Worm (Caenorhabditis elegans) whole organism, L3 larva: ENCODE results near the gene W10D9.3.

Experiments
- ZK546.5 ChIP-seq: sonication (generic microtip); optimal IDR thresholded peaks from 2 replicates; lab custom pipeline; 2017; ENCODE audit warnings: missing biosample characterization, missing genetic modification characterization
- aly-2 ChIP-seq: fragments of 150-350 bp; optimal IDR thresholded peaks from 2 replicates; lab custom pipeline; 2014; ENCODE audit warnings: missing biosample characterization, missing genetic modification characterization
- elt-2 ChIP-seq: sonication (generic microtip); optimal IDR thresholded peaks from 2 replicates; lab custom pipeline; 2016; ENCODE audit warnings: missing genetic modification reagents, mild to moderate bottlenecking, missing genetic modification characterization, missing compliant biosample characterization
- lin-15B ChIP-seq: fragments of 150-350 bp; optimal IDR thresholded peaks from 2 replicates; lab custom pipeline; 2014; ENCODE audit warnings: missing biosample characterization, missing genetic modification characterization
- ztf-11 ChIP-seq: fragments of 150-350 bp; optimal IDR thresholded peaks from 2 replicates; lab custom pipeline; 2014; ENCODE audit warnings: missing biosample characterization, missing genetic modification characterization

DNA sequence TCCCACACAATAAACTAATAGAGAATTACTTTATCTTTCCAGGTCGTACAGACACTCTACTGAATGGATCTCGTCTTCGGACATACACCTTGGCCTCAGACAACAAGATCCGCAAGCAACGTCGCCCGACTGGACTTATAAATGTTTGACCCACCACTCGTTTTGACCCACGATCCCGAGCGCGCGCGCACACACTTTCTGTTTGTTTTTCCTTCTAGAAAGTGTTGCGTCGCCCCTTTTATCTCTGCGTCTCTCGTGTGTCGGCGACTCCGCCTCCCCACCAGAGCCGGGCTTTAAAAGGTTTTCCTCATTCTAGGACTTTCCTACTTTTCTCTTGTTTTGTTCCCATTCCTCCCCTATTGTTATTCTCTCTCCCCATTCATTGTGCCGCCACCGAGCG is 23.5 kb downstream of the W10D9.3 start:
- TF ChIP-seq elt-2: no peak
- no peak for TF ChIP-seq ztf-11
- TF ChIP-seq aly-2 (tag; lab: Kevin White, UChicago): no peak
- TF ChIP-seq lin-15B (tag; lab: Kevin White, UChicago): no peak
- no peak for TF ChIP-seq ZK546.5 (tag; lab: Kevin White, UChicago)
